Fruit fly (Drosophila melanogaster) whole organism, prepupa: ENCODE data around the gene Ltn1.
A peak's percentile ranks its signal among the peaks of the same experiment; 100 is the strongest.

ENCODE experiments used
- CG15336 ChIP-seq: fragments of 200-800 bp; sonication (Bioruptor generic); IDR thresholded peaks from 2 replicates; pipeline ENCODE4 v1.3.6; 2022; ENCODE audit warnings: missing biosample characterization, missing genetic modification characterization
- CG16779 ChIP-seq: fragments of 200-800 bp; sonication (Bioruptor generic); optimal IDR thresholded peaks from 3 replicates; lab custom pipeline; 2017; ENCODE audit warnings: missing biosample characterization, mild to moderate bottlenecking, missing genetic modification characterization
- CG6854 ChIP-seq: fragments of 200-800 bp; sonication (Bioruptor generic); optimal IDR thresholded peaks from 2 replicates; lab custom pipeline; 2017; ENCODE audit warnings: missing biosample characterization, mild to moderate bottlenecking, missing genetic modification characterization
- CG7368 ChIP-seq: fragments of 200-800 bp; sonication (Bioruptor generic); optimal IDR thresholded peaks from 3 replicates; lab custom pipeline; 2016; ENCODE audit warnings: missing biosample characterization, missing genetic modification characterization
- CG8119 ChIP-seq: fragments of 200-800 bp; sonication (Bioruptor generic); IDR thresholded peaks from 3 replicates; pipeline ENCODE4 v1.3.6; 2022; ENCODE audit warnings: missing biosample characterization, missing genetic modification characterization
- Hr39 ChIP-seq: fragments of 200-800 bp; sonication (Bioruptor generic); optimal IDR thresholded peaks from 2 replicates; lab custom pipeline; 2016; ENCODE audit warnings: missing biosample characterization, missing genetic modification characterization
- Met ChIP-seq: fragments of 200-800 bp; sonication (Bioruptor generic); optimal IDR thresholded peaks from 3 replicates; lab custom pipeline; 2016; ENCODE audit warnings: missing biosample characterization, missing genetic modification characterization
- achi ChIP-seq: fragments of 200-800 bp; sonication (Bioruptor generic); optimal IDR thresholded peaks from 3 replicates; lab custom pipeline; 2016; ENCODE audit warnings: missing biosample characterization, missing genetic modification characterization
- fkh ChIP-seq: fragments of 200-800 bp; sonication (Bioruptor generic); optimal IDR thresholded peaks from 3 replicates; lab custom pipeline; 2017; ENCODE audit warnings: missing biosample characterization, mild to moderate bottlenecking, missing genetic modification characterization, moderate library complexity
- salr ChIP-seq, 2 experiments: fragments of 200-800 bp; sonication (Bioruptor generic); optimal IDR thresholded peaks; 3 replicates each; lab custom pipeline; 2016 to 2018; ENCODE audit warnings: missing biosample characterization in 2 of 2, missing genetic modification characterization in 2 of 2, mild to moderate bottlenecking in 1 of 2
- ss ChIP-seq, 2 experiments: fragments of 200-800 bp; sonication (Bioruptor generic); optimal IDR thresholded peaks; 2 replicates in 1 of 2; 3 replicates in 1 of 2; lab custom pipeline; 2017 to 2018; ENCODE audit warnings: mild to moderate bottlenecking in 2 of 2, missing biosample characterization in 2 of 2, missing genetic modification characterization in 2 of 2, moderate library complexity in 1 of 2

DNA sequence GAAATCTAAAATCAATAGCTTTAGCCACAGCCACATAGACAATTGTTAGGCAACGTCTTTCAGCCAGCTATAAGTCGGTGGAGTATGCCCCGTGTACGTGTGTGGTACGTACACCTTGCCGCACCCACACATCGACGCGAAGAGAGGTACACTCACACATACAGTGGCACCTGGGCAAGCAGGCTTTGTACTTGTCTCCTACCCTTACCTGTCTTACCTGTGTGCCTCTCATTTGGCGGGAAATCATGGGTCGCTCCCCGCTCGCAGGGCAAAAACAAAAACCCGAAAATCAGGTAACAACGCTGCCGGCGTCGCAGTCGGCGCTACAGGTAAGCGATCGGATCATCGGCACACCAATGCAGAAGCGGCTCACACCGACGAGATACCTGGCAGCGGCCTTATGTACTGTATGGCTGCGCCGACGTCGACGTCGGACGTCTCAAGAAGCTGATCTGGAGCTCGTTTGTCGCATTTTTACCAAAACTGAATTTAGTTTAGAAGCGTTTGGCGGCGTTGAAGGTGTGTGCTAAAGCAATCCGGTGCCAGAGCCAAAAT lies 10.1 kb upstream of the Ltn1 start:
- TF ChIP-seq ss (GFP tag; optimal IDR thresholded peaks at IDR 0.05; lab: Kevin White, UChicago) (peak in 1 of 2 experiments; percentile 19), CG15336 (GFP tag; lab: Robert Waterston, UW) (no peak; the same call in 1 of the 2 replicates), CG8119 (GFP tag; lab: Robert Waterston, UW) (no peak), CG16779 (no peak), fkh (GFP tag; lab: Kevin White, UChicago) (no peak), achi (no peak), Met (GFP tag; lab: Kevin White, UChicago) (no peak), CG6854 (GFP tag; lab: Kevin White, UChicago) (peak; percentile 49), CG7368 (no peak), Hr39 (GFP tag; lab: Kevin White, UChicago) (no peak), salr (GFP tag; optimal IDR thresholded peaks at IDR 0.05; lab: Kevin White, UChicago) (no peak)
